Worm (Caenorhabditis elegans) whole organism, L2 larva: ENCODE data around the gene C14C11.2.

Experiments
- F13H6.1 ChIP-seq: sonication (generic microtip); optimal IDR thresholded peaks from 2 replicates; lab custom pipeline; 2016; ENCODE audit warnings: missing genetic modification characterization, missing compliant biosample characterization
- ceh-82 ChIP-seq: fragments of 150-350 bp; optimal IDR thresholded peaks from 2 replicates; lab custom pipeline; 2014; ENCODE audit warnings: missing biosample characterization, missing genetic modification characterization
- elt-1 ChIP-seq: fragments of 150-350 bp; optimal IDR thresholded peaks from 2 replicates; lab custom pipeline; 2014; ENCODE audit warnings: missing biosample characterization, missing genetic modification characterization
- elt-3 ChIP-seq: sonication (generic microtip); optimal IDR thresholded peaks from 2 replicates; lab custom pipeline; 2017; ENCODE audit warnings: missing biosample characterization, missing genetic modification characterization
- lin-39 ChIP-seq: fragments of 150-350 bp; optimal IDR thresholded peaks from 2 replicates; lab custom pipeline; 2014; ENCODE audit warnings: missing biosample characterization, missing genetic modification reagents, missing genetic modification characterization
- mab-5 ChIP-seq: fragments of 150-350 bp; optimal IDR thresholded peaks from 2 replicates; lab custom pipeline; 2014; ENCODE audit warnings: missing biosample characterization, missing genetic modification characterization
- nhr-11 ChIP-seq: fragments of 150-350 bp; optimal IDR thresholded peaks from 2 replicates; lab custom pipeline; 2014; ENCODE audit warnings: missing biosample characterization, missing genetic modification characterization
- snpc-4 ChIP-seq: fragments of 150-350 bp; optimal IDR thresholded peaks from 2 replicates; lab custom pipeline; 2014; ENCODE audit warnings: missing biosample characterization, missing genetic modification characterization

DNA sequence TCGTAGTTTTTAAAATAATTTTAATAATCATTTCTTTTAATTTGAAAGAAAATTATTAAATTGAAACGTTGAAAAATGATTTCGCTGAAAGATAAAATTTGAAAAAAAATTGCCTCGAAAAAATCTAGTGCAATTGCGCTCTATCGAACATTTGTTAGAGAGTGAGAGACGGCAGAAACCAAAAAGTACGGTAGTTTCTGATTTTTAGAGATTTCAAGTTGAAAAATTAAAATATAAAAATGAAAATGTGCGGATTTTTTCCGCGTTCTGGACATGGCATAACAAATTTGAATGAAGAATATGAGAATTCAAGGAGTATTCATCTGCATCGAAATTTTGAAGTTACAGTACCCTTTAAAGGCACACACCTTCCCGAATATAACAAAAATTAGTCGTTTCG lies 41.6 kb upstream of the C14C11.2 start:
- TF ChIP-seq F13H6.1 (tag; lab: Kevin White, UChicago) (no peak), lin-39 (no peak), snpc-4 (tag; lab: Kevin White, UChicago) (no peak), nhr-11 (tag; lab: Kevin White, UChicago) (no peak), mab-5 (tag; lab: Kevin White, UChicago) (no peak), elt-3 (tag; lab: Kevin White, UChicago) (no peak), ceh-82 (tag; lab: Kevin White, UChicago) (no peak), elt-1 (tag; lab: Kevin White, UChicago) (no peak)
